Fruit fly (Drosophila melanogaster): ENCODE data around the gene CG31269.

The CG31269 gene

dm6 chr3R:17151376-17152026, 24.6 kb downstream of the CG31269 start, which contains the start of gene CG5292:
Gene CG5292, plus strand, starts transcription at chr3R:17151861.
- no peak for TF ChIP-seq dmrt93B (GFP tag; optimal IDR thresholded peaks at IDR 0.05)
- peak; percentile 61 for TF ChIP-seq Sp1 (GFP tag; optimal IDR thresholded peaks at IDR 0.05)
- TF ChIP-seq ey (GFP tag; optimal IDR thresholded peaks at IDR 0.05): peak; percentile 53
- TF ChIP-seq h (GFP tag; optimal IDR thresholded peaks at IDR 0.05): peak; percentile 72
- TF ChIP-seq rgr (GFP tag; optimal IDR thresholded peaks at IDR 0.05): peak; percentile 79
- TF ChIP-seq br (GFP tag; optimal IDR thresholded peaks at IDR 0.05): peak; percentile 55
- peak; percentile 57 for TF ChIP-seq HLH106 (tag; optimal IDR thresholded peaks at IDR 0.05)
- peak; percentile 26 for TF ChIP-seq Jra (GFP tag; optimal IDR thresholded peaks at IDR 0.05)
- no peak for TF ChIP-seq tai (GFP tag; optimal IDR thresholded peaks at IDR 0.05)
- TF ChIP-seq fru (GFP tag; optimal IDR thresholded peaks at IDR 0.05): peak; percentile 56
- peak; percentile 76 for TF ChIP-seq Hr83 (GFP tag; optimal IDR thresholded peaks at IDR 0.05; ENCODE audit: poor library complexity, severe bottlenecking)
- peak; percentile 34 for TF ChIP-seq psq (GFP tag; optimal IDR thresholded peaks at IDR 0.05)
- peak; percentile 34 for TF ChIP-seq Myc (optimal IDR thresholded peaks at IDR 0.05)
- no peak for TF ChIP-seq Rel (GFP tag; optimal IDR thresholded peaks at IDR 0.05)
- TF ChIP-seq Rel (tag; optimal IDR thresholded peaks at IDR 0.05): peak; percentile 96
- peak; percentile 54 for TF ChIP-seq OdsH (GFP tag; optimal IDR thresholded peaks at IDR 0.05)
- peak in 1 of 2 experiments; percentile 72 for TF ChIP-seq foxo (GFP tag; optimal IDR thresholded peaks at IDR 0.05)
- TF ChIP-seq woc (GFP tag; optimal IDR thresholded peaks at IDR 0.05): peak; percentile 50
- no peak for TF ChIP-seq Dfd (GFP tag; optimal IDR thresholded peaks at IDR 0.05)
- TF ChIP-seq CG9705 (GFP tag; optimal IDR thresholded peaks at IDR 0.05): no peak
- TF ChIP-seq sv (GFP tag; optimal IDR thresholded peaks at IDR 0.05): peak; percentile 67

All from whole organism, wandering third instar larva.